Fruit fly (Drosophila melanogaster) whole organism, embryonic: ENCODE data around the gene AlaRS-m.
A peak's percentile ranks its signal among the peaks of the same experiment; 100 is the strongest.

ENCODE experiments used
- BtbVII ChIP-seq: fragments of 200-800 bp; sonication (Bioruptor generic); optimal IDR thresholded peaks from 3 replicates; lab custom pipeline; 2017; ENCODE audit warnings: missing biosample characterization, mild to moderate bottlenecking, missing genetic modification characterization
- CG10462 ChIP-seq: fragments of 200-800 bp; sonication (Bioruptor generic); optimal IDR thresholded peaks from 2 replicates; lab custom pipeline; 2016; ENCODE audit warnings: missing biosample characterization, missing genetic modification characterization
- CG12236 ChIP-seq: fragments of 200-800 bp; sonication (Bioruptor generic); optimal IDR thresholded peaks from 2 replicates; lab custom pipeline; 2016; ENCODE audit warnings: missing biosample characterization, missing genetic modification characterization
- CG12391 ChIP-seq: fragments of 200-800 bp; sonication (Bioruptor generic); optimal IDR thresholded peaks from 3 replicates; lab custom pipeline; 2018; ENCODE audit warnings: missing biosample characterization, mild to moderate bottlenecking, missing genetic modification characterization, moderate library complexity
- CG13123 ChIP-seq: fragments of 200-800 bp; sonication (Bioruptor generic); optimal IDR thresholded peaks from 2 replicates; lab custom pipeline; 2016; ENCODE audit warnings: missing biosample characterization, missing genetic modification characterization
- CG1602 ChIP-seq: fragments of 200-800 bp; sonication (Bioruptor generic); optimal IDR thresholded peaks from 3 replicates; lab custom pipeline; 2016; ENCODE audit warnings: missing biosample characterization, missing genetic modification characterization
- CG17359 ChIP-seq: fragments of 200-800 bp; sonication (Bioruptor generic); optimal IDR thresholded peaks from 3 replicates; lab custom pipeline; 2018; ENCODE audit warnings: missing biosample characterization, mild to moderate bottlenecking, missing genetic modification characterization, moderate library complexity
- CG17361 ChIP-seq: fragments of 200-800 bp; sonication (Bioruptor generic); IDR thresholded peaks from 3 replicates; pipeline ENCODE4 v1.3.6; 2022; ENCODE audit warnings: missing biosample characterization, missing genetic modification characterization
- CG18599 ChIP-seq: fragments of 200-800 bp; sonication (Bioruptor generic); optimal IDR thresholded peaks from 3 replicates; lab custom pipeline; 2017; ENCODE audit warnings: missing biosample characterization, missing genetic modification characterization, mild to moderate bottlenecking, moderate library complexity, missing genetic modification reagents
- CG30020 ChIP-seq: fragments of 200-800 bp; optimal IDR thresholded peaks from 2 replicates; lab custom pipeline; 2019; ENCODE audit warnings: missing biosample characterization, mild to moderate bottlenecking, missing genetic modification characterization, moderate library complexity
- CG3407 ChIP-seq: fragments of 200-800 bp; sonication (Bioruptor generic); optimal IDR thresholded peaks from 2 replicates; lab custom pipeline; 2018; ENCODE audit warnings: missing biosample characterization, mild to moderate bottlenecking, missing genetic modification characterization
- CG3995 ChIP-seq: fragments of 200-800 bp; sonication (Bioruptor generic); optimal IDR thresholded peaks from 3 replicates; lab custom pipeline; 2016; ENCODE audit warnings: missing biosample characterization, missing genetic modification characterization
- Camta ChIP-seq: fragments of 200-800 bp; sonication (Bioruptor generic); optimal IDR thresholded peaks from 2 replicates; lab custom pipeline; 2016; ENCODE audit warnings: missing biosample characterization, missing genetic modification characterization
- CrebB ChIP-seq: fragments of 200-800 bp; sonication (Bioruptor generic); optimal IDR thresholded peaks from 3 replicates; lab custom pipeline; 2018; ENCODE audit warnings: missing biosample characterization, mild to moderate bottlenecking, missing genetic modification characterization
- D19A ChIP-seq: fragments of 200-800 bp; optimal IDR thresholded peaks from 3 replicates; lab custom pipeline; 2019; ENCODE audit warnings: missing biosample characterization, mild to moderate bottlenecking, missing genetic modification characterization, moderate library complexity
- Dbx ChIP-seq: fragments of 200-800 bp; sonication (Bioruptor generic); IDR thresholded peaks from 3 replicates; pipeline ENCODE4 v1.3.6; 2022; ENCODE audit warnings: missing biosample characterization, missing genetic modification characterization
- Dek ChIP-seq: fragments of 200-800 bp; sonication (Bioruptor generic); optimal IDR thresholded peaks from 3 replicates; lab custom pipeline; 2019; ENCODE audit warnings: missing biosample characterization, mild to moderate bottlenecking, missing genetic modification characterization, moderate library complexity
- Dref ChIP-seq: fragments of 200-800 bp; sonication (Bioruptor generic); IDR thresholded peaks from 2 replicates; pipeline ENCODE4 v1.3.6; 2022; ENCODE audit warnings: missing biosample characterization, missing genetic modification characterization
- Eip74EF ChIP-seq, 2 experiments: fragments of 200-800 bp in 1 of 2; fragments of >200 bp in 1 of 2; sonication (Bioruptor generic) in 1 of 2; optimal IDR thresholded peaks; 2 replicates each; lab custom pipeline; 2017 to 2019; ENCODE audit warnings: missing biosample characterization in 2 of 2, missing genetic modification characterization in 2 of 2, mild to moderate bottlenecking in 1 of 2, moderate library complexity in 1 of 2
- Gsc ChIP-seq: fragments of 200-800 bp; sonication (Bioruptor generic); IDR thresholded peaks from 2 replicates; pipeline ENCODE4 v1.3.6; 2022; ENCODE audit warnings: missing biosample characterization, missing genetic modification characterization
- HmgD ChIP-seq: fragments of 200-800 bp; sonication (Bioruptor generic); optimal IDR thresholded peaks from 3 replicates; lab custom pipeline; 2016; ENCODE audit warnings: missing biosample characterization, missing genetic modification characterization
- Meics ChIP-seq: fragments of 200-800 bp; sonication (Bioruptor generic); optimal IDR thresholded peaks from 2 replicates; lab custom pipeline; 2017; ENCODE audit warnings: missing biosample characterization, mild to moderate bottlenecking, missing genetic modification characterization
- NK7.1 ChIP-seq: fragments of 200-800 bp; sonication (Bioruptor generic); optimal IDR thresholded peaks from 3 replicates; lab custom pipeline; 2016; ENCODE audit warnings: missing biosample characterization, missing genetic modification characterization
- Nf-YB ChIP-seq: fragments of 200-800 bp; sonication (Bioruptor generic); optimal IDR thresholded peaks from 3 replicates; lab custom pipeline; 2019; ENCODE audit warnings: missing biosample characterization, mild to moderate bottlenecking, missing genetic modification characterization, moderate library complexity
- Pdp1 ChIP-seq, 2 experiments: fragments of 200-800 bp; sonication (Bioruptor generic); optimal IDR thresholded peaks; 3 replicates each; lab custom pipeline; 2016; ENCODE audit warnings: missing biosample characterization in 2 of 2, missing genetic modification characterization in 2 of 2, mild to moderate bottlenecking in 1 of 2, moderate library complexity in 1 of 2
- Tbp ChIP-seq: fragments of >200 bp; optimal IDR thresholded peaks from 2 replicates; lab custom pipeline; 2018; ENCODE audit warnings: missing biosample characterization, missing genetic modification characterization
- Xrp1 ChIP-seq: fragments of 200-800 bp; sonication (Bioruptor generic); IDR thresholded peaks from 2 replicates; pipeline ENCODE4 v1.3.6; 2022; ENCODE audit warnings: missing biosample characterization, missing genetic modification characterization
- ase ChIP-seq: fragments of 200-800 bp; sonication (Bioruptor generic); IDR thresholded peaks from 3 replicates; pipeline ENCODE4 v1.3.6; 2022; ENCODE audit warnings: missing biosample characterization, missing genetic modification characterization
- bowl ChIP-seq: fragments of 200-800 bp; sonication (Bioruptor generic); IDR thresholded peaks from 2 replicates; pipeline ENCODE4 v1.3.6; 2022; ENCODE audit warnings: missing biosample characterization, missing genetic modification characterization
- caup ChIP-seq: fragments of 200-800 bp; sonication (Bioruptor generic); optimal IDR thresholded peaks from 3 replicates; lab custom pipeline; 2017; ENCODE audit warnings: missing biosample characterization, mild to moderate bottlenecking, missing genetic modification characterization, moderate library complexity; ENCODE audit not compliant: severe bottlenecking
- ftz-f1 ChIP-seq: fragments of 200-800 bp; sonication (Bioruptor generic); optimal IDR thresholded peaks from 2 replicates; lab custom pipeline; 2016; ENCODE audit warnings: missing biosample characterization, missing genetic modification characterization
- grn ChIP-seq: fragments of 200-800 bp; sonication (Bioruptor generic); optimal IDR thresholded peaks from 3 replicates; lab custom pipeline; 2017; ENCODE audit warnings: missing biosample characterization, missing genetic modification characterization
- gro ChIP-seq: fragments of 200-800 bp; sonication (Bioruptor generic); optimal IDR thresholded peaks from 2 replicates; lab custom pipeline; 2016; ENCODE audit warnings: missing biosample characterization, missing genetic modification characterization
- gsb-n ChIP-seq: fragments of 200-800 bp; sonication (Bioruptor generic); optimal IDR thresholded peaks from 3 replicates; lab custom pipeline; 2018; ENCODE audit warnings: missing biosample characterization, mild to moderate bottlenecking, missing genetic modification characterization
- ken ChIP-seq: fragments of 200-800 bp; sonication (Bioruptor generic); IDR thresholded peaks from 3 replicates; pipeline ENCODE4 v1.3.6; 2022; ENCODE audit warnings: missing biosample characterization, missing genetic modification characterization
- mam ChIP-seq: fragments of 200-800 bp; sonication (Bioruptor generic); optimal IDR thresholded peaks from 3 replicates; lab custom pipeline; 2016; ENCODE audit warnings: missing biosample characterization, missing genetic modification characterization
- nmo ChIP-seq: fragments of 200-800 bp; sonication (Bioruptor generic); optimal IDR thresholded peaks from 2 replicates; lab custom pipeline; 2018; ENCODE audit warnings: missing biosample characterization, mild to moderate bottlenecking, missing genetic modification characterization, moderate library complexity
- ro ChIP-seq: fragments of 200-800 bp; sonication (Bioruptor generic); IDR thresholded peaks from 2 replicates; pipeline ENCODE4 v1.3.6; 2022; ENCODE audit warnings: missing biosample characterization, missing genetic modification characterization
- scrt ChIP-seq: fragments of 200-800 bp; sonication (Bioruptor generic); optimal IDR thresholded peaks from 2 replicates; lab custom pipeline; 2018; ENCODE audit warnings: missing biosample characterization, mild to moderate bottlenecking, missing genetic modification characterization, moderate library complexity
- so ChIP-seq: fragments of 200-800 bp; sonication (Bioruptor generic); IDR thresholded peaks from 3 replicates; pipeline ENCODE4 v1.3.6; 2022; ENCODE audit warnings: missing biosample characterization, missing genetic modification characterization
- trh ChIP-seq: fragments of 200-800 bp; sonication (Bioruptor generic); optimal IDR thresholded peaks from 2 replicates; lab custom pipeline; 2016; ENCODE audit warnings: missing biosample characterization, missing genetic modification characterization
- ttk ChIP-seq: fragments of 200-800 bp; sonication (Bioruptor generic); IDR thresholded peaks from 2 replicates; pipeline ENCODE4 v2.1.2; 2022; ENCODE audit warnings: missing biosample characterization, missing genetic modification characterization
- usp ChIP-seq: fragments of >200 bp; optimal IDR thresholded peaks from 2 replicates; lab custom pipeline; 2017; ENCODE audit warnings: missing biosample characterization, missing genetic modification characterization
- vnd ChIP-seq: fragments of 200-800 bp; sonication (Bioruptor generic); IDR thresholded peaks from 3 replicates; pipeline ENCODE4 v1.3.6; 2022; ENCODE audit warnings: missing biosample characterization, missing genetic modification characterization; ENCODE audit not compliant: partially characterized antibody

The AlaRS-m gene

DNA sequence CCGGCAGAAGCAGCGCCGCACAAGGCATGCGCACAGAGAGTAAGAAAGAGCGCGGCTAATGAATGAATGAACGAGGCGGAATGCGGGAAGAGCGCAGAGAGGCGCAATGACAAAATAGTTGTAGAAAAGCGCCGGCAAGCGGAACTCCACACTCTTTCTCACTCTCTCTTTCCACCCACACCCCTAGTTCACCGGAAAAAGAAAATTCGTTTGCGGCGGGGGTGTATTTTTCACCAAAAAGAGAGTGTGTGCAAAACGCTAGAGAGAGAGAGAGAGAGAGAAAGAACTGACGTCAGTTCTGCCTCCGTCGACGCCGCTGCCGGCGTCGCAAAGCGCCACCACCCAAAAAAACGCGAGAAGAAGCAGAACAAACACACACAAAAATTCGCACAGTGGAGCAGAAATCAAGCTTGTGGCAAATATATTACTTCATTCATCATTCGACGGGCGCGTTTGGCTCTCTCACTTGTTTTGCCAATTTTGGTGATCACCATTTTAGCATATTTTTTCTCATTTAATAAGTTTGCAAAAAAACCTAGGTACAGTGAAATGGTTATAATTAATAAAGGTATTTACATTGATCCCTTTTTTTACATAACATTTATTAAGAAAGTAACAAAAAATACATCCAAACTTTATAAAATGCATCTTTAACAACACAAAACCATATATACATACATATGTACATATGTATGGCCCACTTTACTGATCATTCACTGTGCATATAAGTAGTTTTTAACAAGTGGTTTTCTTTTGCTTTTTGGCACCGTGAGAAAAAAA, 39.2 kb downstream of the AlaRS-m start (continued):
- TF ChIP-seq Dbx (GFP tag; lab: Robert Waterston, UW) (0 out of 3 replicates have a peak, but pooled peaks have one; percentile 25), ttk (GFP tag; lab: Robert Waterston, UW) (peak; percentile 33; the same call in 1 of the 2 replicates), Gsc (GFP tag; lab: Robert Waterston, UW) (no peak), gro (GFP tag; lab: Kevin White, UChicago) (no peak), Camta (GFP tag; lab: Kevin White, UChicago) (no peak), CG3407 (no peak), CG18599 (peak; percentile 74), ken (GFP tag; lab: Robert Waterston, UW) (no peak), Meics (peak; percentile 71), CG12236 (GFP tag; lab: Kevin White, UChicago) (peak; percentile 30), BtbVII (GFP tag; lab: Kevin White, UChicago) (peak; percentile 61), ase (no peak), Eip74EF (GFP tag; optimal IDR thresholded peaks at IDR 0.05; lab: Kevin White, UChicago) (peak in 1 of 2 experiments; percentile 24), so (GFP tag; lab: Robert Waterston, UW) (no peak; the same call in 2 of the 3 replicates), mam (GFP tag; lab: Kevin White, UChicago) (peak; percentile 34), trh (peak; percentile 13), ftz-f1 (GFP tag; lab: Kevin White, UChicago) (no peak), CG1602 (GFP tag; lab: Kevin White, UChicago) (peak; percentile 46), bowl (GFP tag; lab: Robert Waterston, UW) (no peak), vnd (GFP tag; lab: Robert Waterston, UW) (no peak), NK7.1 (GFP tag; lab: Kevin White, UChicago) (peak; percentile 14), usp (GFP tag; lab: Kevin White, UChicago) (no peak), nmo (GFP tag; lab: Kevin White, UChicago) (peak; percentile 54), Dek (tag; lab: Kevin White, UChicago) (peak; percentile 52), CG10462 (peak; percentile 13), Tbp (GFP tag; lab: Kevin White, UChicago) (no peak), ro (GFP tag; lab: Robert Waterston, UW) (no peak), grn (GFP tag; lab: Kevin White, UChicago) (no peak), D19A (tag; lab: Kevin White, UChicago) (peak; percentile 15), CrebB (tag; lab: Kevin White, UChicago) (no peak), CG13123 (GFP tag; lab: Kevin White, UChicago) (no peak), Nf-YB (GFP tag; lab: Kevin White, UChicago) (peak; percentile 14), Pdp1 (GFP tag; optimal IDR thresholded peaks at IDR 0.05; lab: Kevin White, UChicago) (peak; percentile 30 to 48), CG17359 (tag; lab: Kevin White, UChicago) (peak; percentile 47), gsb-n (tag; lab: Kevin White, UChicago) (no peak), Dref (GFP tag; lab: Robert Waterston, UW) (no peak), scrt (GFP tag; lab: Kevin White, UChicago) (no peak), caup (peak; percentile 36), CG17361 (GFP tag; lab: Robert Waterston, UW) (peak; percentile 83), CG3995 (no peak), CG30020 (no peak), HmgD (GFP tag; lab: Kevin White, UChicago) (no peak), CG12391 (tag; lab: Kevin White, UChicago) (peak; percentile 49), Xrp1 (peak; percentile 51; the same call in 1 of the 2 replicates)
